Fruit fly (Drosophila melanogaster): ENCODE measurements around the gene CG8745.

DNA sequence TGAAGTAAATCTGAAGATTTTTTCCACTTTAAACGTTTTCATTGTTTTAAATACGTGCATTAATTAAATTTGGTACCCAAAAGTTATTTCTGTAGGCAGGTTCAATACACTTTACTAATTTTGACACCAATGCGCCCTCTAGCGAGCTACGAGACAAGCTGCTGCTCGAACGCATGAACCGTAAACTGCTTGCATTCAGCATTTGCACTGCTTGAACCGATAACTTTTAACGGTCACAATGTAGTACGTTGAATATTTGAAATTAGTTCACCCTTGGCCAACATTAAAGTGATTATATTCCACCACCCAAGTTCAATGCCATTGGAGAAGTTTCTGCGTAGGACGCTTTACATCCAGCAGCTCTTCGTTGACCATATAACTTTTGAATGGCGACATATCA is 21.4 kb downstream of the CG8745 start:
- no peak for TF ChIP-seq Pif1A (GFP tag; optimal IDR thresholded peaks at IDR 0.05)
- TF ChIP-seq fd96Ca (GFP tag; IDR thresholded peaks at IDR 0.05), result no peak
- no peak for TF ChIP-seq Pif1B (GFP tag; optimal IDR thresholded peaks at IDR 0.05)
- TF ChIP-seq CG17806 (tag; optimal IDR thresholded peaks at IDR 0.05), result no peak
- no peak for TF ChIP-seq CG14655 (GFP tag; optimal IDR thresholded peaks at IDR 0.05)
- TF ChIP-seq CG10348 (GFP tag; IDR thresholded peaks at IDR 0.05), result no peak
- no peak for TF ChIP-seq CG12605 (GFP tag; IDR thresholded peaks at IDR 0.05)
- TF ChIP-seq CG13204 (GFP tag; optimal IDR thresholded peaks at IDR 0.05), result no peak
- TF ChIP-seq gl (tag; optimal IDR thresholded peaks at IDR 0.05), result no peak
- TF ChIP-seq rn (GFP tag; IDR thresholded peaks at IDR 0.05), result no peak
